Worm (Caenorhabditis elegans): ENCODE data around the gene C33G8.2.

DNA sequence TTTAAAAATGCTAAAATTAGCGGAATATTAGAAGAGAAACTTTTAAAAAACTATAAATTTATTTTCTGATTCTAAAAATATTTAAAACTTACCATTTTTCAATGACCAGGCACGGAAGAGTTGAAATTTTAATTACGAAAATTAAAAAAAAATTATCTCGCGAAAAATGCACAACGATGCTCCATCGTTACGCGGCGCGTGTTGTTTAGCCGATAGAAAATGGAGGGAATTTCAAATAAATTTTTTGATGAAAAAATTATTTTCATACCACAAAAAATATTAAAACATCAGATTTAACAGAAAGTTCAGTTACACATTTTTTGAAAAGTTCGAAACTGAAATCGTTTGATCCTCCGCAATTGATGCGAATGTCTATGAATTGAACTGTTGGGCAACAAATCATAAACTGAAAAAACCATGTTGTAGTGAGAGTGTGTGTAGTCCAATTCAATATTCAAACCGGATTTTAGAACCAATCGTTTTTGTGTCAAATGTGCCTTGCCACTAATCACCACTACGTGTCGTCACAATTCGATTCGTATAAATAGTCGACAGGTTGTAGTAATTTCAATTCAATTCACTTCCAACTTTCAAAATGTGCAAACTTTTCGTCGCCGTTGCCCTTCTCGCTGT, 41.7 kb downstream of the C33G8.2 start, which contains the start of the genes tofu-2 and spig-1:
- TF ChIP-seq ref-1 (GFP tag; conservative IDR thresholded peaks at IDR 0.05) (no peak), cog-1 (tag; optimal IDR thresholded peaks at IDR 0.05) (no peak), ztf-23 (GFP tag; IDR thresholded peaks at IDR 0.05) (no peak), T22C8.4 (GFP tag; IDR thresholded peaks at IDR 0.05) (no peak), flt-1 (GFP tag; IDR thresholded peaks at IDR 0.05) (no peak), klf-2 (GFP tag; conservative IDR thresholded peaks at IDR 0.05) (no peak)
